Worm (Caenorhabditis elegans): ENCODE results near the gene F44E2.9.

- no peak for TF ChIP-seq ceh-62 (tag; optimal IDR thresholded peaks at IDR 0.05)
- TF ChIP-seq egl-27 (tag; optimal IDR thresholded peaks at IDR 0.05): no peak
- TF ChIP-seq ama-1 (optimal IDR thresholded peaks at IDR 0.05): no peak
- no peak for TF ChIP-seq nhr-48 (tag; optimal IDR thresholded peaks at IDR 0.05)
- no peak for TF ChIP-seq hlh-11 (tag; optimal IDR thresholded peaks at IDR 0.05)
- no peak for TF ChIP-seq ces-1 (GFP tag; optimal IDR thresholded peaks at IDR 0.05)
- no peak for TF ChIP-seq pqm-1 (tag; optimal IDR thresholded peaks at IDR 0.05)
- TF ChIP-seq nhr-6 (tag; optimal IDR thresholded peaks at IDR 0.05): no peak
- no peak for TF ChIP-seq nhr-28 (tag; optimal IDR thresholded peaks at IDR 0.05)
- TF ChIP-seq unc-62 (GFP tag; optimal IDR thresholded peaks at IDR 0.05 in 1 of 2): no peak
- no peak for TF ChIP-seq unc-62 (tag; optimal IDR thresholded peaks at IDR 0.05)
Measured at ce11 chrIII:8889931-8890330, 39.6 kb upstream of the F44E2.9 start, which contains the start of gene lnkn-1.
